Fruit fly (Drosophila melanogaster) Kc167 (cell line): ENCODE results near the gene Dtd.

Experiments
- h ChIP-seq: fragments of >200 bp; optimal IDR thresholded peaks from 3 replicates; lab custom pipeline; 2018; ENCODE audit warnings: missing external identifiers
- insv ChIP-seq: fragments of >200 bp; optimal IDR thresholded peaks from 3 replicates; lab custom pipeline; 2018; ENCODE audit warnings: missing external identifiers
- psq ChIP-seq: fragments of >200 bp; optimal IDR thresholded peaks from 2 replicates; lab custom pipeline; 2017; ENCODE audit warnings: missing external identifiers
- ttk ChIP-seq: sonication (Bioruptor generic); optimal IDR thresholded peaks from 2 replicates; lab custom pipeline; 2017; ENCODE audit warnings: missing external identifiers

- TF ChIP-seq ttk (no peak), insv (lab: Kevin White, UChicago) (no peak), psq (lab: Kevin White, UChicago) (no peak), h (lab: Kevin White, UChicago) (no peak)
These were observed 8.2 kb upstream of the Dtd start, which contains the start of the genes ninaG and Sptz for dm6 chr3R:11421643-11422122.
